Fruit fly (Drosophila melanogaster) whole organism, embryonic: ENCODE measurements around the gene ssp5.

Experiments used
- ATbp ChIP-seq: fragments of 200-800 bp; sonication (Bioruptor generic); optimal IDR thresholded peaks from 2 replicates; lab custom pipeline; 2017; ENCODE audit warnings: missing biosample characterization, mild to moderate bottlenecking, missing genetic modification characterization, missing genetic modification reagents
- Abd-B ChIP-seq: fragments of 200-800 bp; sonication (Bioruptor generic); optimal IDR thresholded peaks from 2 replicates; lab custom pipeline; 2018; ENCODE audit warnings: missing biosample characterization, mild to moderate bottlenecking, missing genetic modification characterization, moderate library complexity
- CG1024 ChIP-seq: fragments of 200-800 bp; sonication (Bioruptor generic); IDR thresholded peaks from 2 replicates; pipeline ENCODE4 v1.3.6; 2022; ENCODE audit warnings: missing biosample characterization, missing genetic modification characterization
- CG1233 ChIP-seq: fragments of 200-800 bp; sonication (Bioruptor generic); optimal IDR thresholded peaks from 4 replicates; lab custom pipeline; 2018; ENCODE audit warnings: missing biosample characterization, mild to moderate bottlenecking, missing genetic modification characterization
- CG13296 ChIP-seq: fragments of 200-800 bp; sonication (Bioruptor generic); optimal IDR thresholded peaks from 3 replicates; lab custom pipeline; 2018; ENCODE audit warnings: missing biosample characterization, mild to moderate bottlenecking, missing genetic modification characterization
- CG3065 ChIP-seq: fragments of 200-800 bp; sonication (Bioruptor generic); optimal IDR thresholded peaks from 2 replicates; lab custom pipeline; 2016; ENCODE audit warnings: missing biosample characterization, missing genetic modification characterization
- CG32532 ChIP-seq: fragments of 200-800 bp; sonication (Bioruptor generic); IDR thresholded peaks from 2 replicates; pipeline ENCODE4 v1.3.6; 2022; ENCODE audit warnings: missing biosample characterization, missing genetic modification characterization
- CG3847 ChIP-seq: fragments of 200-800 bp; sonication (Bioruptor generic); IDR thresholded peaks from 2 replicates; pipeline ENCODE4 v1.3.6; 2022; ENCODE audit warnings: missing biosample characterization, missing genetic modification characterization
- CG3995 ChIP-seq: fragments of 200-800 bp; sonication (Bioruptor generic); optimal IDR thresholded peaks from 3 replicates; lab custom pipeline; 2016; ENCODE audit warnings: missing biosample characterization, missing genetic modification characterization
- CG5180 ChIP-seq: fragments of 200-800 bp; sonication (Bioruptor generic); optimal IDR thresholded peaks from 3 replicates; lab custom pipeline; 2017; ENCODE audit warnings: missing biosample characterization, missing genetic modification characterization, mild to moderate bottlenecking, moderate library complexity, missing genetic modification reagents
- CG6254 ChIP-seq: fragments of 200-800 bp; sonication (Bioruptor generic); optimal IDR thresholded peaks from 3 replicates; lab custom pipeline; 2017; ENCODE audit warnings: mild to moderate bottlenecking, missing biosample characterization, missing genetic modification reagents, missing genetic modification characterization
- CG6854 ChIP-seq: fragments of 200-800 bp; sonication (Bioruptor generic); optimal IDR thresholded peaks from 3 replicates; lab custom pipeline; 2017; ENCODE audit warnings: missing biosample characterization, mild to moderate bottlenecking, missing genetic modification characterization
- CG7963 ChIP-seq: fragments of 200-800 bp; sonication (Bioruptor generic); IDR thresholded peaks from 3 replicates; pipeline ENCODE4 v1.3.6; 2022; ENCODE audit warnings: missing biosample characterization, missing genetic modification characterization; ENCODE audit not compliant: partially characterized antibody
- CG7987 ChIP-seq: fragments of 200-800 bp; sonication (Bioruptor generic); optimal IDR thresholded peaks from 2 replicates; lab custom pipeline; 2018; ENCODE audit warnings: missing biosample characterization, mild to moderate bottlenecking, missing genetic modification characterization, moderate library complexity
- Doc2 ChIP-seq: fragments of 200-800 bp; sonication (Bioruptor generic); IDR thresholded peaks from 2 replicates; pipeline ENCODE4 v1.3.6; 2022; ENCODE audit warnings: missing biosample characterization, missing genetic modification characterization
- ERR ChIP-seq: fragments of 200-800 bp; sonication (Bioruptor generic); optimal IDR thresholded peaks from 2 replicates; lab custom pipeline; 2016; ENCODE audit warnings: missing biosample characterization, missing genetic modification characterization
- Gug ChIP-seq: fragments of 200-800 bp; sonication (Bioruptor generic); IDR thresholded peaks from 4 replicates; pipeline ENCODE4 v1.3.6; 2022; ENCODE audit warnings: missing biosample characterization, missing genetic modification characterization
- Hmr ChIP-seq: fragments of 200-800 bp; sonication (Bioruptor generic); optimal IDR thresholded peaks from 3 replicates; lab custom pipeline; 2017; ENCODE audit warnings: mild to moderate bottlenecking, missing biosample characterization, missing genetic modification reagents, missing genetic modification characterization
- Hmx ChIP-seq: fragments of 200-800 bp; sonication (Bioruptor generic); optimal IDR thresholded peaks from 2 replicates; lab custom pipeline; 2016; ENCODE audit warnings: missing biosample characterization, missing genetic modification characterization
- Hr39 ChIP-seq: fragments of >200 bp; optimal IDR thresholded peaks from 2 replicates; lab custom pipeline; 2017
- Hr51 ChIP-seq, 2 experiments: fragments of 200-800 bp; sonication (Bioruptor generic); optimal IDR thresholded peaks; 2 replicates in 1 of 2; 3 replicates in 1 of 2; lab custom pipeline; 2016 to 2018; ENCODE audit warnings: missing biosample characterization in 2 of 2, missing genetic modification characterization in 2 of 2, mild to moderate bottlenecking in 1 of 2, moderate library complexity in 1 of 2
- Kr ChIP-seq: fragments of 200-800 bp; sonication (Bioruptor generic); optimal IDR thresholded peaks from 2 replicates; lab custom pipeline; 2017; ENCODE audit warnings: missing biosample characterization, mild to moderate bottlenecking, missing genetic modification characterization
- Meics ChIP-seq: fragments of 200-800 bp; sonication (Bioruptor generic); optimal IDR thresholded peaks from 2 replicates; lab custom pipeline; 2017; ENCODE audit warnings: missing biosample characterization, mild to moderate bottlenecking, missing genetic modification characterization
- NfI ChIP-seq: fragments of 200-800 bp; sonication (Bioruptor generic); optimal IDR thresholded peaks from 3 replicates; lab custom pipeline; 2018; ENCODE audit warnings: missing biosample characterization, mild to moderate bottlenecking, missing genetic modification characterization, moderate library complexity
- Oaz ChIP-seq: fragments of 200-800 bp; sonication (Bioruptor generic); IDR thresholded peaks from 2 replicates; pipeline ENCODE4 v1.3.6; 2022; ENCODE audit warnings: missing biosample characterization, missing genetic modification characterization
- Oli ChIP-seq: fragments of 200-800 bp; sonication (Bioruptor generic); optimal IDR thresholded peaks from 2 replicates; lab custom pipeline; 2018; ENCODE audit warnings: missing biosample characterization, mild to moderate bottlenecking, missing genetic modification characterization, moderate library complexity
- Pdp1 ChIP-seq, 2 experiments: fragments of 200-800 bp; sonication (Bioruptor generic); optimal IDR thresholded peaks; 3 replicates each; lab custom pipeline; 2016; ENCODE audit warnings: missing biosample characterization in 2 of 2, missing genetic modification characterization in 2 of 2, mild to moderate bottlenecking in 1 of 2, moderate library complexity in 1 of 2
- ac ChIP-seq: fragments of 200-800 bp; sonication (Bioruptor generic); optimal IDR thresholded peaks from 3 replicates; lab custom pipeline; 2017; ENCODE audit warnings: missing biosample characterization, mild to moderate bottlenecking, missing genetic modification characterization
- bigmax ChIP-seq: fragments of 200-800 bp; sonication (Bioruptor generic); optimal IDR thresholded peaks from 2 replicates; lab custom pipeline; 2018; ENCODE audit warnings: missing biosample characterization, mild to moderate bottlenecking, missing genetic modification characterization
- dan ChIP-seq: fragments of 200-800 bp; sonication (Bioruptor generic); IDR thresholded peaks from 2 replicates; pipeline ENCODE4 v1.3.6; 2022; ENCODE audit warnings: missing biosample characterization, missing genetic modification characterization
- gcm2 ChIP-seq: fragments of 200-800 bp; sonication (Bioruptor generic); optimal IDR thresholded peaks from 2 replicates; lab custom pipeline; 2016; ENCODE audit warnings: missing biosample characterization, missing genetic modification characterization
- hkb ChIP-seq, 2 experiments: fragments of 200-800 bp in 1 of 2; fragments of >200 bp in 1 of 2; sonication (Bioruptor generic) in 1 of 2; IDR thresholded peaks in 1 of 2; optimal IDR thresholded peaks in 1 of 2; 2 replicates each; pipeline versions ENCODE4 v1.3.6 to Lab custom; 2017 to 2022; ENCODE audit warnings: missing biosample characterization in 1 of 2, missing genetic modification characterization in 1 of 2
- kah ChIP-seq: fragments of 200-800 bp; sonication (Bioruptor generic); optimal IDR thresholded peaks from 2 replicates; lab custom pipeline; 2018; ENCODE audit warnings: missing biosample characterization, mild to moderate bottlenecking, missing genetic modification characterization
- kay ChIP-seq: fragments of 200-800 bp; sonication (Bioruptor generic); optimal IDR thresholded peaks from 2 replicates; lab custom pipeline; 2016; ENCODE audit warnings: missing biosample characterization, missing genetic modification characterization
- kni ChIP-seq: fragments of 200-800 bp; sonication (Bioruptor generic); optimal IDR thresholded peaks from 3 replicates; lab custom pipeline; 2017; ENCODE audit warnings: mild to moderate bottlenecking, missing biosample characterization, missing genetic modification reagents, missing genetic modification characterization
- lov ChIP-seq, 2 experiments: fragments of 200-800 bp in 1 of 2; fragments of >200 bp in 1 of 2; sonication (Bioruptor generic) in 1 of 2; IDR thresholded peaks in 1 of 2; optimal IDR thresholded peaks in 1 of 2; 2 replicates in 1 of 2; 3 replicates in 1 of 2; pipeline versions ENCODE4 v1.3.6 to Lab custom; 2017 to 2022; ENCODE audit warnings: missing biosample characterization in 1 of 2, missing genetic modification characterization in 1 of 2
- mld ChIP-seq: fragments of 200-800 bp; sonication (Bioruptor generic); IDR thresholded peaks from 3 replicates; pipeline ENCODE4 v1.3.6; 2022; ENCODE audit warnings: missing biosample characterization, missing genetic modification characterization; ENCODE audit not compliant: partially characterized antibody
- nau ChIP-seq: fragments of 200-800 bp; sonication (Bioruptor generic); optimal IDR thresholded peaks from 3 replicates; lab custom pipeline; 2017; ENCODE audit warnings: missing biosample characterization, mild to moderate bottlenecking, missing genetic modification characterization, missing genetic modification reagents
- odd ChIP-seq: fragments of 200-800 bp; sonication (Bioruptor generic); optimal IDR thresholded peaks from 2 replicates; lab custom pipeline; 2017; ENCODE audit warnings: missing biosample characterization, mild to moderate bottlenecking, missing genetic modification characterization
- pb ChIP-seq: fragments of 200-800 bp; sonication (Bioruptor generic); optimal IDR thresholded peaks from 3 replicates; lab custom pipeline; 2016; ENCODE audit warnings: missing biosample characterization, missing genetic modification characterization
- pfk ChIP-seq: fragments of 200-800 bp; sonication (Bioruptor generic); optimal IDR thresholded peaks from 2 replicates; lab custom pipeline; 2018; ENCODE audit warnings: missing biosample characterization, mild to moderate bottlenecking, missing genetic modification characterization, moderate library complexity
- pho ChIP-seq: fragments of 200-800 bp; sonication (Bioruptor generic); optimal IDR thresholded peaks from 2 replicates; lab custom pipeline; 2016; ENCODE audit warnings: missing biosample characterization, missing genetic modification characterization
- pita ChIP-seq: fragments of 200-800 bp; sonication (Bioruptor generic); optimal IDR thresholded peaks from 2 replicates; lab custom pipeline; 2017; ENCODE audit warnings: missing biosample characterization, mild to moderate bottlenecking, missing genetic modification characterization
- pros ChIP-seq: fragments of 200-800 bp; sonication (Bioruptor generic); optimal IDR thresholded peaks from 3 replicates; lab custom pipeline; 2019; ENCODE audit warnings: missing biosample characterization, mild to moderate bottlenecking, missing genetic modification characterization, moderate library complexity
- pzg ChIP-seq: fragments of 200-800 bp; sonication (Bioruptor generic); optimal IDR thresholded peaks from 3 replicates; lab custom pipeline; 2018; ENCODE audit warnings: missing biosample characterization, mild to moderate bottlenecking, missing genetic modification characterization, moderate library complexity
- sens ChIP-seq: fragments of 200-800 bp; sonication (Bioruptor generic); peaks from one replicate; lab custom pipeline; 2016; ENCODE audit warnings: missing biosample characterization, missing genetic modification characterization
- slp2 ChIP-seq: fragments of 200-800 bp; sonication (Bioruptor generic); optimal IDR thresholded peaks from 2 replicates; lab custom pipeline; 2016; ENCODE audit warnings: missing biosample characterization, missing genetic modification characterization
- sr ChIP-seq: fragments of 200-800 bp; sonication (Bioruptor generic); IDR thresholded peaks from 3 replicates; pipeline ENCODE4 v1.3.6; 2022; ENCODE audit warnings: missing biosample characterization, missing genetic modification characterization
- tin ChIP-seq: fragments of 200-800 bp; sonication (Bioruptor generic); optimal IDR thresholded peaks from 3 replicates; lab custom pipeline; 2016; ENCODE audit warnings: missing biosample characterization, missing genetic modification characterization
- toy ChIP-seq: fragments of 200-800 bp; sonication (Bioruptor generic); IDR thresholded peaks from 2 replicates; pipeline ENCODE4 v1.3.6; 2022; ENCODE audit warnings: missing biosample characterization, missing genetic modification characterization

Gene ssp5

dm6 chr3R:12016828-12017280 is 16.1 kb upstream of the ssp5 start, which contains the start of the genes DCAF12 and Spt3 (continued):
- no peak for TF ChIP-seq pfk (GFP tag; lab: Kevin White, UChicago)
- TF ChIP-seq CG1233 (GFP tag; lab: Kevin White, UChicago): peak; percentile 48
- TF ChIP-seq Doc2 (GFP tag; lab: Robert Waterston, UW): no peak
- TF ChIP-seq CG6254 (GFP tag; lab: Kevin White, UChicago): peak; percentile 53
- TF ChIP-seq Meics (GFP tag; lab: Kevin White, UChicago): no peak
- TF ChIP-seq ATbp (GFP tag; lab: Kevin White, UChicago): no peak
- peak; percentile 63 for TF ChIP-seq CG3847
- peak; percentile 37 for TF ChIP-seq pzg (GFP tag; lab: Kevin White, UChicago)
- peak; percentile 72; the same call in 1 of the 3 replicates for TF ChIP-seq mld (GFP tag; lab: Robert Waterston, UW)
- TF ChIP-seq lov (optimal IDR thresholded peaks at IDR 0.05; lab: Kevin White, UChicago): no peak
- no peak for TF ChIP-seq lov (GFP tag; IDR thresholded peaks at IDR 0.05; lab: Robert Waterston, UW)
- TF ChIP-seq Oli: peak; percentile 36
- no peak for TF ChIP-seq pita (GFP tag; lab: Kevin White, UChicago)
- peak; percentile 58 for TF ChIP-seq kay (GFP tag; lab: Kevin White, UChicago)
- no peak for TF ChIP-seq toy
- peak; percentile 63; the same call in 1 of the 4 replicates for TF ChIP-seq Gug (GFP tag; lab: Robert Waterston, UW)
- no peak for TF ChIP-seq Oaz (GFP tag; lab: Robert Waterston, UW)
- TF ChIP-seq nau (GFP tag; lab: Kevin White, UChicago): no peak
- peak; percentile 66 for TF ChIP-seq ERR (GFP tag; lab: Kevin White, UChicago)
- peak; percentile 63 for TF ChIP-seq CG32532
- peak; percentile 17 for TF ChIP-seq kah (GFP tag; lab: Kevin White, UChicago)
- TF ChIP-seq Hmr (GFP tag; lab: Kevin White, UChicago): no peak
- no peak for TF ChIP-seq pros
- no peak for TF ChIP-seq Hr39 (lab: Kevin White, UChicago)
- TF ChIP-seq kni (GFP tag; lab: Kevin White, UChicago): no peak
- no peak for TF ChIP-seq dan
- peak; percentile 12 for TF ChIP-seq tin (GFP tag; lab: Kevin White, UChicago)
- no peak for TF ChIP-seq CG5180
- TF ChIP-seq Hr51 (GFP tag; optimal IDR thresholded peaks at IDR 0.05; lab: Kevin White, UChicago): peak in 1 of 2 experiments; percentile 41
- TF ChIP-seq ac (GFP tag; lab: Kevin White, UChicago): no peak
- peak; percentile 63 for TF ChIP-seq NfI (GFP tag; lab: Kevin White, UChicago)
- TF ChIP-seq bigmax (GFP tag; lab: Kevin White, UChicago): no peak
- TF ChIP-seq Kr (GFP tag; lab: Kevin White, UChicago): peak; percentile 91
- TF ChIP-seq pb: no peak
- TF ChIP-seq CG7963 (GFP tag; lab: Robert Waterston, UW): peak; percentile 88
- peak; percentile 27 for TF ChIP-seq CG3995 (GFP tag; lab: Kevin White, UChicago)
- no peak for TF ChIP-seq CG13296 (GFP tag; lab: Kevin White, UChicago)
- TF ChIP-seq CG1024 (GFP tag; lab: Robert Waterston, UW): no peak
- no peak for TF ChIP-seq sr (GFP tag; lab: Robert Waterston, UW)
- no peak for TF ChIP-seq hkb (optimal IDR thresholded peaks at IDR 0.05; lab: Kevin White, UChicago)
- 0 out of 2 replicates have a peak, but pooled peaks have one; percentile 16 for TF ChIP-seq hkb (GFP tag; IDR thresholded peaks at IDR 0.05; lab: Robert Waterston, UW)
- no peak for TF ChIP-seq odd (GFP tag; lab: Kevin White, UChicago)
- TF ChIP-seq sens (GFP tag; lab: Kevin White, UChicago): no peak
- no peak for TF ChIP-seq Pdp1 (GFP tag; optimal IDR thresholded peaks at IDR 0.05; lab: Kevin White, UChicago)
- no peak for TF ChIP-seq CG3065 (GFP tag; lab: Kevin White, UChicago)
- TF ChIP-seq gcm2 (GFP tag; lab: Kevin White, UChicago): no peak
- TF ChIP-seq Hmx (GFP tag; lab: Kevin White, UChicago): no peak
- TF ChIP-seq CG7987 (GFP tag; lab: Kevin White, UChicago): no peak
- TF ChIP-seq pho: no peak
- peak; percentile 15 for TF ChIP-seq slp2 (GFP tag; lab: Kevin White, UChicago)
- peak; percentile 87 for TF ChIP-seq Abd-B (GFP tag; lab: Kevin White, UChicago)
- TF ChIP-seq CG6854: peak; percentile 20
